Worm (Caenorhabditis elegans): ENCODE data around the gene asp-12.

DNA sequence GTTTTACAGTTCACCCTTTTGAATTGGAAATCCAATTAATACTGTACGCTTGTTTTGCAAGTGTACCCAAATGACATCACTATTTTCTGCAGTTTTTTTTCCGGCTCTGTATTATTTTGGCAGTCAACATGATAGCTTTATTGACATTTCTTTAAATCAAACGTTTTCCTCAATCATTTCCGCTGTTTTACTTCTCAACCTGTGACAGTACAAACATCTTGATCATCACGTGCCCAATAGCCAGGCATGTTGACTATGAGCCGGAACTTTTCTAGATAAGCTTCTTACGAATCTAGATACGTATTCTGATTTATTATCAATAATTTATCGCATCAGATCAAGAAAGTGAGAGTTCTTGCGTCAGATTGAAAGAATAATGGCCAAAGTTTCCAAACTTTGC, 868 bp downstream of the asp-12 start:
- TF ChIP-seq elt-1 (tag; optimal IDR thresholded peaks at IDR 0.05) (no peak), nhr-11 (tag; optimal IDR thresholded peaks at IDR 0.05) (no peak), tbx-2 (tag; optimal IDR thresholded peaks at IDR 0.05) (no peak), R02D3.7 (tag; optimal IDR thresholded peaks at IDR 0.05) (no peak), unc-39 (tag; optimal IDR thresholded peaks at IDR 0.05) (no peak), mml-1 (tag; optimal IDR thresholded peaks at IDR 0.05) (no peak), egl-27 (tag; optimal IDR thresholded peaks at IDR 0.05) (no peak), pqm-1 (tag; optimal IDR thresholded peaks at IDR 0.05) (peak; percentile 75)
